Worm (Caenorhabditis elegans) whole organism, L4/young adult: ENCODE measurements around the gene lin-39.

Source experiments
- W03F9.2 ChIP-seq: fragments of 150-350 bp; optimal IDR thresholded peaks from 2 replicates; lab custom pipeline; 2014; ENCODE audit warnings: missing biosample characterization, missing genetic modification characterization
- dao-5 ChIP-seq: sonication (generic microtip); optimal IDR thresholded peaks from 2 replicates; lab custom pipeline; 2016; ENCODE audit warnings: missing genotype, missing genetic modification characterization, moderate library complexity, missing compliant biosample characterization
- him-1 ChIP-seq: sonication (generic microtip); optimal IDR thresholded peaks from 2 replicates; lab custom pipeline; 2016; ENCODE audit warnings: missing genotype, missing genetic modification reagents, missing genetic modification characterization, missing compliant biosample characterization

- TF ChIP-seq W03F9.2 (tag; lab: Kevin White, UChicago) (no peak), him-1 (tag; lab: Kevin White, UChicago) (no peak), dao-5 (tag; lab: Kevin White, UChicago) (no peak)
Measured at ce11 chrIII:7518424-7518823, 18.0 kb downstream of the lin-39 start, which contains the start of gene clk-2.
